Fruit fly (Drosophila melanogaster): ENCODE results near the gene upd3.

DNA sequence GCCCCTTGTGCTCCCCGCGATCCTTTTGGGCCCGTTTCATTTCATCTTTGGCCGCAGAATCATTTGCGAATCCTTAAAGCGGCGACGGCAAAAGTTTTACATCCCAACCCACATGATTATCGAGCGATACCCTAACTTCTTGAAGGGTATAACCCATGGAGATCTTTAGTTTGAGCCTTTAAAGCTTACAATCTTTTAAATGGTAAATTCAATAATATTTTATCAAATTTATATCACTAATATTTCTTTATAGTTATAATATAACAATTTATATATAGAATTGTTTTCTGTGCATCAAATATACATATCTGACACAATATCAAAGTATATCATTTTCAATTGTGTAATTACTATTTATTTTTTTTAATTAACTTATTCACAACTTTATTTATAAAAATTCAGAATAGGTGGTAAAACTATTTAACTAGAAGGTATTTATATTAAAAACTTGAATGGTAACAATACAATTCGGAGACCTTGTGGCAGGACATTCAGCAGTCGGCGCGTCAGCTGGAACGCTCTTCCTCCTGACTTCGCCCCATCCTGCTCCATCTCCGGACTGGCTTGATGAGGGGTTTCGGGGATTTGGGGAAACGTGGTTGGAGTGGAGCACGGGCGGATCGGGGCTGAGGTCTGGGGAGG, 20.7 kb upstream of the upd3 start:
- no peak for TF ChIP-seq CG14710 (tag; optimal IDR thresholded peaks at IDR 0.05)
- TF ChIP-seq CG8765 (GFP tag; IDR thresholded peaks at IDR 0.05) = no peak
- TF ChIP-seq CG7987 (GFP tag; optimal IDR thresholded peaks at IDR 0.05) = no peak
- TF ChIP-seq vfl (GFP tag; optimal IDR thresholded peaks at IDR 0.05) = no peak
- no peak for TF ChIP-seq insv (GFP tag; optimal IDR thresholded peaks at IDR 0.05)
- no peak for TF ChIP-seq tx (GFP tag; optimal IDR thresholded peaks at IDR 0.05)
- no peak for TF ChIP-seq CG10366 (GFP tag; IDR thresholded peaks at IDR 0.05)
- TF ChIP-seq CG18764 (GFP tag; optimal IDR thresholded peaks at IDR 0.05) = no peak
- no peak for TF ChIP-seq unc-4 (GFP tag; IDR thresholded peaks at IDR 0.05; ENCODE audit: partially characterized antibody)
- no peak for TF ChIP-seq CG30020 (tag; optimal IDR thresholded peaks at IDR 0.05)
